Fruit fly (Drosophila melanogaster) whole organism, embryonic: ENCODE results near the gene Ctl1.

Experiments
- Abd-B ChIP-seq: fragments of 200-800 bp; sonication (Bioruptor generic); optimal IDR thresholded peaks from 2 replicates; lab custom pipeline; 2018; ENCODE audit warnings: missing biosample characterization, mild to moderate bottlenecking, missing genetic modification characterization, moderate library complexity
- Ada2b ChIP-seq: fragments of 200-800 bp; sonication (Bioruptor generic); IDR thresholded peaks from 2 replicates; pipeline ENCODE4 v1.3.6; 2022; ENCODE audit warnings: missing biosample characterization, missing genetic modification characterization
- Adf1 ChIP-seq: fragments of 200-800 bp; sonication (Bioruptor generic); IDR thresholded peaks from 2 replicates; pipeline ENCODE4 v1.3.6; 2022; ENCODE audit warnings: missing biosample characterization, missing genetic modification characterization
- Aef1 ChIP-seq: fragments of 200-800 bp; sonication (Bioruptor generic); IDR thresholded peaks from 3 replicates; pipeline ENCODE4 v1.3.6; 2022; ENCODE audit warnings: missing biosample characterization, missing genetic modification characterization
- Atf6 ChIP-seq: fragments of 200-800 bp; sonication (Bioruptor generic); IDR thresholded peaks from 2 replicates; pipeline ENCODE4 v1.3.6; 2022; ENCODE audit warnings: missing biosample characterization, missing genetic modification characterization
- BEAF-32 ChIP-seq: fragments of 200-800 bp; sonication (Bioruptor generic); optimal IDR thresholded peaks from 3 replicates; lab custom pipeline; 2017; ENCODE audit warnings: missing biosample characterization, missing genetic modification characterization, mild to moderate bottlenecking, moderate library complexity, missing genetic modification reagents
- CG10979 ChIP-seq: fragments of 200-800 bp; sonication (Bioruptor generic); optimal IDR thresholded peaks from 2 replicates; lab custom pipeline; 2018; ENCODE audit warnings: missing biosample characterization, mild to moderate bottlenecking, missing genetic modification characterization, moderate library complexity
- CG12219 ChIP-seq: fragments of 200-800 bp; sonication (Bioruptor generic); optimal IDR thresholded peaks from 3 replicates; lab custom pipeline; 2018; ENCODE audit warnings: missing biosample characterization, mild to moderate bottlenecking, missing genetic modification characterization
- CG15073 ChIP-seq: fragments of 200-800 bp; sonication (Bioruptor generic); optimal IDR thresholded peaks from 2 replicates; lab custom pipeline; 2016; ENCODE audit warnings: missing biosample characterization, missing genetic modification characterization
- CG16813 ChIP-seq: fragments of 200-800 bp; sonication (Bioruptor generic); IDR thresholded peaks from 3 replicates; pipeline ENCODE4 v1.3.6; 2022; ENCODE audit warnings: missing biosample characterization, missing genetic modification characterization; ENCODE audit not compliant: partially characterized antibody
- CG17385 ChIP-seq: fragments of 200-800 bp; sonication (Bioruptor generic); optimal IDR thresholded peaks from 3 replicates; lab custom pipeline; 2018; ENCODE audit warnings: missing biosample characterization, mild to moderate bottlenecking, missing genetic modification characterization
- CG17568 ChIP-seq: fragments of 200-800 bp; sonication (Bioruptor generic); optimal IDR thresholded peaks from 2 replicates; lab custom pipeline; 2018; ENCODE audit warnings: missing biosample characterization, mild to moderate bottlenecking, missing genetic modification characterization, moderate library complexity
- CG17912 ChIP-seq: fragments of 200-800 bp; sonication (Bioruptor generic); optimal IDR thresholded peaks from 2 replicates; lab custom pipeline; 2018; ENCODE audit warnings: missing biosample characterization, mild to moderate bottlenecking, missing genetic modification characterization
- CG18011 ChIP-seq: fragments of 200-800 bp; sonication (Bioruptor generic); optimal IDR thresholded peaks from 2 replicates; lab custom pipeline; 2017; ENCODE audit warnings: missing biosample characterization, missing genetic modification characterization, mild to moderate bottlenecking, moderate library complexity, missing genotype
- CG1832 ChIP-seq: fragments of 200-800 bp; sonication (Bioruptor generic); optimal IDR thresholded peaks from 2 replicates; lab custom pipeline; 2017; ENCODE audit warnings: missing biosample characterization, mild to moderate bottlenecking, missing genetic modification characterization, inconsistent platforms
- CG2202 ChIP-seq: fragments of 200-800 bp; sonication (Bioruptor generic); optimal IDR thresholded peaks from 2 replicates; lab custom pipeline; 2018; ENCODE audit warnings: missing biosample characterization, mild to moderate bottlenecking, missing genetic modification characterization
- CG2875 ChIP-seq: fragments of 200-800 bp; sonication (Bioruptor generic); optimal IDR thresholded peaks from 2 replicates; lab custom pipeline; 2017; ENCODE audit warnings: missing biosample characterization, mild to moderate bottlenecking, missing genetic modification characterization, missing genetic modification reagents
- CG4360 ChIP-seq: fragments of 200-800 bp; sonication (Bioruptor generic); IDR thresholded peaks from 2 replicates; pipeline ENCODE4 v1.3.6; 2022; ENCODE audit warnings: missing biosample characterization, missing genetic modification characterization
- CG43689 ChIP-seq: fragments of 200-800 bp; sonication (Bioruptor generic); IDR thresholded peaks from 2 replicates; pipeline ENCODE4 v1.3.6; 2022; ENCODE audit warnings: missing biosample characterization, missing genetic modification characterization
- CG4707 ChIP-seq: fragments of 200-800 bp; sonication (Bioruptor generic); optimal IDR thresholded peaks from 2 replicates; lab custom pipeline; 2018; ENCODE audit warnings: missing biosample characterization, mild to moderate bottlenecking, missing genetic modification characterization, moderate library complexity
- CG6854 ChIP-seq: fragments of 200-800 bp; sonication (Bioruptor generic); optimal IDR thresholded peaks from 3 replicates; lab custom pipeline; 2017; ENCODE audit warnings: missing biosample characterization, mild to moderate bottlenecking, missing genetic modification characterization
- CG7963 ChIP-seq: fragments of 200-800 bp; sonication (Bioruptor generic); IDR thresholded peaks from 3 replicates; pipeline ENCODE4 v1.3.6; 2022; ENCODE audit warnings: missing biosample characterization, missing genetic modification characterization; ENCODE audit not compliant: partially characterized antibody
- CG8359 ChIP-seq: fragments of 200-800 bp; sonication (Bioruptor generic); optimal IDR thresholded peaks from 2 replicates; lab custom pipeline; 2017; ENCODE audit warnings: missing biosample characterization, mild to moderate bottlenecking, missing genetic modification characterization, borderline replicate concordance
- CG9876 ChIP-seq: fragments of 200-800 bp; sonication (Bioruptor generic); optimal IDR thresholded peaks from 2 replicates; lab custom pipeline; 2016; ENCODE audit warnings: missing biosample characterization, missing genetic modification characterization
- CrebB ChIP-seq: fragments of 200-800 bp; sonication (Bioruptor generic); optimal IDR thresholded peaks from 3 replicates; lab custom pipeline; 2018; ENCODE audit warnings: missing biosample characterization, mild to moderate bottlenecking, missing genetic modification characterization
- Dek ChIP-seq: fragments of 200-800 bp; sonication (Bioruptor generic); optimal IDR thresholded peaks from 3 replicates; lab custom pipeline; 2019; ENCODE audit warnings: missing biosample characterization, mild to moderate bottlenecking, missing genetic modification characterization, moderate library complexity
- Dfd ChIP-seq, 2 experiments: fragments of >200 bp; optimal IDR thresholded peaks; 2 replicates each; lab custom pipeline; 2017; ENCODE audit warnings: missing biosample characterization in 2 of 2, missing genetic modification characterization in 2 of 2
- Dref ChIP-seq: fragments of 200-800 bp; sonication (Bioruptor generic); IDR thresholded peaks from 2 replicates; pipeline ENCODE4 v1.3.6; 2022; ENCODE audit warnings: missing biosample characterization, missing genetic modification characterization
- H15 ChIP-seq: fragments of 200-800 bp; sonication (Bioruptor generic); IDR thresholded peaks from 3 replicates; pipeline ENCODE4 v1.3.6; 2022; ENCODE audit warnings: missing biosample characterization, missing genetic modification characterization
- Oli ChIP-seq: fragments of 200-800 bp; sonication (Bioruptor generic); optimal IDR thresholded peaks from 2 replicates; lab custom pipeline; 2018; ENCODE audit warnings: missing biosample characterization, mild to moderate bottlenecking, missing genetic modification characterization, moderate library complexity
- br ChIP-seq: fragments of >200 bp; optimal IDR thresholded peaks from 2 replicates; lab custom pipeline; 2017
- crp ChIP-seq, 2 experiments: fragments of 200-800 bp; sonication (Bioruptor generic); optimal IDR thresholded peaks; 2 replicates in 1 of 2; 3 replicates in 1 of 2; lab custom pipeline; 2017; ENCODE audit warnings: missing biosample characterization in 2 of 2, missing genetic modification characterization in 2 of 2, mild to moderate bottlenecking in 1 of 2, moderate library complexity in 1 of 2
- ewg ChIP-seq: fragments of 200-800 bp; sonication (Bioruptor generic); optimal IDR thresholded peaks from 3 replicates; lab custom pipeline; 2017; ENCODE audit warnings: mild to moderate bottlenecking, missing biosample characterization, missing genetic modification reagents, missing genetic modification characterization
- eyg ChIP-seq: fragments of 200-800 bp; sonication (Bioruptor generic); optimal IDR thresholded peaks from 3 replicates; lab custom pipeline; 2016; ENCODE audit warnings: missing biosample characterization, missing genetic modification characterization
- fd64A ChIP-seq: fragments of 200-800 bp; sonication (Bioruptor generic); optimal IDR thresholded peaks from 3 replicates; lab custom pipeline; 2018; ENCODE audit warnings: missing biosample characterization, mild to moderate bottlenecking, missing genetic modification characterization
- gfzf ChIP-seq: fragments of 200-800 bp; sonication (Bioruptor generic); optimal IDR thresholded peaks from 2 replicates; lab custom pipeline; 2016; ENCODE audit warnings: missing biosample characterization, mild to moderate bottlenecking, missing genetic modification characterization, moderate library complexity
- hkb ChIP-seq, 2 experiments: fragments of 200-800 bp in 1 of 2; fragments of >200 bp in 1 of 2; sonication (Bioruptor generic) in 1 of 2; IDR thresholded peaks in 1 of 2; optimal IDR thresholded peaks in 1 of 2; 2 replicates each; pipeline versions ENCODE4 v1.3.6 to Lab custom; 2017 to 2022; ENCODE audit warnings: missing biosample characterization in 1 of 2, missing genetic modification characterization in 1 of 2
- hth ChIP-seq: fragments of >200 bp; optimal IDR thresholded peaks from 2 replicates; lab custom pipeline; 2017; ENCODE audit warnings: inconsistent platforms
- lola ChIP-seq, 3 experiments: fragments of >200 bp in 2 of 3; fragments of 200-800 bp in 1 of 3; sonication (Bioruptor generic) in 1 of 3; optimal IDR thresholded peaks; 2 replicates each; lab custom pipeline; 2017 to 2019; ENCODE audit warnings: missing biosample characterization in 3 of 3, missing genetic modification characterization in 3 of 3, mild to moderate bottlenecking in 1 of 3, moderate library complexity in 1 of 3
- nmo ChIP-seq: fragments of 200-800 bp; sonication (Bioruptor generic); optimal IDR thresholded peaks from 2 replicates; lab custom pipeline; 2018; ENCODE audit warnings: missing biosample characterization, mild to moderate bottlenecking, missing genetic modification characterization, moderate library complexity
- p53 ChIP-seq: fragments of 200-800 bp; sonication (Bioruptor generic); optimal IDR thresholded peaks from 2 replicates; lab custom pipeline; 2016; ENCODE audit warnings: missing biosample characterization, missing genetic modification characterization
- pho ChIP-seq: fragments of 200-800 bp; sonication (Bioruptor generic); optimal IDR thresholded peaks from 2 replicates; lab custom pipeline; 2016; ENCODE audit warnings: missing biosample characterization, missing genetic modification characterization
- pzg ChIP-seq: fragments of 200-800 bp; sonication (Bioruptor generic); optimal IDR thresholded peaks from 3 replicates; lab custom pipeline; 2018; ENCODE audit warnings: missing biosample characterization, mild to moderate bottlenecking, missing genetic modification characterization, moderate library complexity
- row ChIP-seq: fragments of 200-800 bp; sonication (Bioruptor generic); IDR thresholded peaks from 3 replicates; pipeline ENCODE4 v1.3.6; 2022; ENCODE audit warnings: missing biosample characterization, missing genetic modification characterization
- sisA ChIP-seq: fragments of 200-800 bp; sonication (Bioruptor generic); IDR thresholded peaks from 2 replicates; pipeline ENCODE4 v1.3.6; 2022; ENCODE audit warnings: missing biosample characterization, missing genetic modification characterization
- sob ChIP-seq: fragments of 200-800 bp; sonication (Bioruptor generic); IDR thresholded peaks from 2 replicates; pipeline ENCODE4 v1.3.6; 2022; ENCODE audit warnings: missing biosample characterization, missing genetic modification characterization
- tap ChIP-seq: fragments of 200-800 bp; optimal IDR thresholded peaks from 3 replicates; lab custom pipeline; 2019; ENCODE audit warnings: missing biosample characterization, mild to moderate bottlenecking, missing genetic modification characterization, moderate library complexity
- tna ChIP-seq: fragments of 200-800 bp; sonication (Bioruptor generic); IDR thresholded peaks from 2 replicates; pipeline ENCODE4 v1.3.6; 2022; ENCODE audit warnings: missing biosample characterization, missing genetic modification characterization; ENCODE audit not compliant: partially characterized antibody
- ttk ChIP-seq: fragments of 200-800 bp; sonication (Bioruptor generic); IDR thresholded peaks from 2 replicates; pipeline ENCODE4 v2.1.2; 2022; ENCODE audit warnings: missing biosample characterization, missing genetic modification characterization

The Ctl1 gene

DNA sequence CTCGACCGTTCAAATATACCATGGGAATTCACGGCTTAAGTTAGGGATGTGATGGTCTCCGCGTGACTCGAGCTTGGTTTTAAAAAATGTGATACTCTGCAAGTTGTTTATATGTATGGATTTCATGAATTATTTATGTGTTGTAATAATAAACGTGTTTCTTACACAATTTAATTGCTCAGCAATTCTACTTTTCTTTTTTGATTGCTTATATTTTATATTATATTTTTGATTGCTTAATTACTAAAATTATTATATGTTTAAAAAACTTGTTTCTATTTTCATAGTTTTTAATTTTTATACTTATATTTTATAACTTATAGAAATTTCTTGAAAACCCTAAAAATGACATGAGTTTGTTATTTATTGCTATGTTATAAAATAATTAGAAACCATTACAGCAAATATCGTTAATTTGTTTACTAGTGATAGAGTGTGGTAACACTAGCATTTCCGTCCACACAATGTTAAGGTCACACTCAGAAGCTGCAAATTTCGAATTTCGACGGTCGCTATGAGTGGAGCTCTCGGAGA lies 23.4 kb upstream of the Ctl1 start, which contains the start of the genes ago and CG1265 (continued):
- no peak for TF ChIP-seq ttk (GFP tag; lab: Robert Waterston, UW)
- TF ChIP-seq CG43689 (GFP tag; lab: Robert Waterston, UW), result no peak
- no peak for TF ChIP-seq CG2202 (tag; lab: Kevin White, UChicago)
- no peak for TF ChIP-seq tap (tag; lab: Kevin White, UChicago)
- peak; percentile 35 for TF ChIP-seq CG17385 (GFP tag; lab: Kevin White, UChicago)
- TF ChIP-seq fd64A (GFP tag; lab: Kevin White, UChicago), result no peak
- no peak for TF ChIP-seq CG10979 (tag; lab: Kevin White, UChicago)
- TF ChIP-seq p53 (GFP tag; lab: Kevin White, UChicago), result no peak
- no peak for TF ChIP-seq CrebB (tag; lab: Kevin White, UChicago)
- peak; percentile 42 for TF ChIP-seq sisA (GFP tag; lab: Robert Waterston, UW)
- no peak for TF ChIP-seq Atf6
- no peak for TF ChIP-seq Adf1 (GFP tag; lab: Robert Waterston, UW)
- TF ChIP-seq Oli (tag; lab: Kevin White, UChicago), result peak; percentile 31
- no peak for TF ChIP-seq br (lab: Kevin White, UChicago)
- no peak for TF ChIP-seq CG4707 (GFP tag; lab: Kevin White, UChicago)
- peak; percentile 14 for TF ChIP-seq pzg
- TF ChIP-seq CG4360, result no peak
- no peak for TF ChIP-seq CG12219 (GFP tag; lab: Kevin White, UChicago)
- no peak for TF ChIP-seq CG9876 (GFP tag; lab: Kevin White, UChicago)
- peak; percentile 67 for TF ChIP-seq BEAF-32 (GFP tag; lab: Kevin White, UChicago)
- peak in 1 of 3 experiments; percentile 52 for TF ChIP-seq lola (GFP tag; optimal IDR thresholded peaks at IDR 0.05; lab: Kevin White, UChicago)
- TF ChIP-seq sob (GFP tag; lab: Robert Waterston, UW), result peak; percentile 15; the same call in 1 of the 2 replicates
- no peak for TF ChIP-seq CG17568 (GFP tag; lab: Kevin White, UChicago)
- TF ChIP-seq tna (GFP tag; lab: Robert Waterston, UW), result no peak
- TF ChIP-seq nmo (GFP tag; lab: Kevin White, UChicago), result peak; percentile 73
- TF ChIP-seq hkb (optimal IDR thresholded peaks at IDR 0.05; lab: Kevin White, UChicago), result no peak
- TF ChIP-seq hkb (GFP tag; IDR thresholded peaks at IDR 0.05; lab: Robert Waterston, UW), result no peak
- TF ChIP-seq CG15073 (GFP tag; lab: Kevin White, UChicago), result no peak
- no peak for TF ChIP-seq CG2875 (GFP tag; lab: Kevin White, UChicago)
- TF ChIP-seq Ada2b (GFP tag; lab: Robert Waterston, UW), result peak; percentile 18; the same call in 1 of the 2 replicates
- no peak for TF ChIP-seq Dfd (GFP tag; optimal IDR thresholded peaks at IDR 0.05; lab: Kevin White, UChicago)
- peak; percentile 2 for TF ChIP-seq ewg
- TF ChIP-seq CG7963 (GFP tag; lab: Robert Waterston, UW), result no peak
- no peak for TF ChIP-seq Aef1 (GFP tag; lab: Robert Waterston, UW)
- TF ChIP-seq hth (lab: Kevin White, UChicago), result no peak
- TF ChIP-seq gfzf (GFP tag; lab: Kevin White, UChicago), result peak; percentile 73
- TF ChIP-seq CG17912 (GFP tag; lab: Kevin White, UChicago), result peak; percentile 72
- TF ChIP-seq CG18011, result no peak
- no peak for TF ChIP-seq CG6854 (GFP tag; lab: Kevin White, UChicago)
- TF ChIP-seq Dek (tag; lab: Kevin White, UChicago), result peak; percentile 15
- no peak for TF ChIP-seq crp (GFP tag; optimal IDR thresholded peaks at IDR 0.05; lab: Kevin White, UChicago)
- no peak for TF ChIP-seq eyg (GFP tag; lab: Kevin White, UChicago)
- TF ChIP-seq Abd-B (GFP tag; lab: Kevin White, UChicago), result peak; percentile 53
- peak; percentile 31; the same call in 1 of the 3 replicates for TF ChIP-seq H15 (GFP tag; lab: Robert Waterston, UW)
- TF ChIP-seq row (GFP tag; lab: Robert Waterston, UW), result peak; percentile 87
- no peak for TF ChIP-seq Dref (GFP tag; lab: Robert Waterston, UW)
- TF ChIP-seq CG8359 (GFP tag; lab: Kevin White, UChicago), result no peak
- TF ChIP-seq CG1832 (GFP tag; lab: Kevin White, UChicago), result no peak
- TF ChIP-seq CG16813 (GFP tag; lab: Robert Waterston, UW), result peak; percentile 59; the same call in 2 of the 3 replicates
- no peak for TF ChIP-seq pho
